Fruit fly (Drosophila melanogaster) whole organism, embryonic: ENCODE data around the gene CG44303.

Source experiments
- ATbp ChIP-seq: fragments of 200-800 bp; sonication (Bioruptor generic); optimal IDR thresholded peaks from 2 replicates; lab custom pipeline; 2017; ENCODE audit warnings: missing biosample characterization, mild to moderate bottlenecking, missing genetic modification characterization, missing genetic modification reagents
- Asciz ChIP-seq: fragments of 200-800 bp; sonication (Bioruptor generic); optimal IDR thresholded peaks from 2 replicates; lab custom pipeline; 2017; ENCODE audit warnings: missing biosample characterization, mild to moderate bottlenecking, missing genetic modification characterization, missing genetic modification reagents
- BtbVII ChIP-seq: fragments of 200-800 bp; sonication (Bioruptor generic); optimal IDR thresholded peaks from 3 replicates; lab custom pipeline; 2017; ENCODE audit warnings: missing biosample characterization, mild to moderate bottlenecking, missing genetic modification characterization
- CG10209 ChIP-seq: fragments of 200-800 bp; sonication (Bioruptor generic); optimal IDR thresholded peaks from 3 replicates; lab custom pipeline; 2017; ENCODE audit warnings: missing biosample characterization, mild to moderate bottlenecking, missing genetic modification characterization, missing genetic modification reagents
- CG10274 ChIP-seq: fragments of 200-800 bp; sonication (Bioruptor generic); optimal IDR thresholded peaks from 3 replicates; lab custom pipeline; 2017; ENCODE audit warnings: missing biosample characterization, mild to moderate bottlenecking, missing genetic modification characterization
- CG11247 ChIP-seq: fragments of 200-800 bp; sonication (Bioruptor generic); IDR thresholded peaks from 2 replicates; pipeline ENCODE4 v1.3.6; 2022; ENCODE audit warnings: missing biosample characterization, missing genetic modification characterization
- CG12071 ChIP-seq: fragments of 200-800 bp; sonication (Bioruptor generic); optimal IDR thresholded peaks from 3 replicates; lab custom pipeline; 2018; ENCODE audit warnings: missing biosample characterization, mild to moderate bottlenecking, missing genetic modification characterization
- CG12769 ChIP-seq: fragments of 200-800 bp; sonication (Bioruptor generic); optimal IDR thresholded peaks from 2 replicates; lab custom pipeline; 2019; ENCODE audit warnings: missing biosample characterization, mild to moderate bottlenecking, missing genetic modification characterization, moderate library complexity
- CG13894 ChIP-seq: fragments of 200-800 bp; sonication (Bioruptor generic); optimal IDR thresholded peaks from 3 replicates; lab custom pipeline; 2018; ENCODE audit warnings: missing biosample characterization, mild to moderate bottlenecking, missing genetic modification characterization, moderate library complexity
- CG14667 ChIP-seq: fragments of 200-800 bp; sonication (Bioruptor generic); IDR thresholded peaks from 2 replicates; pipeline ENCODE4 v1.3.6; 2022; ENCODE audit warnings: missing biosample characterization, missing genetic modification characterization
- CG15601 ChIP-seq: fragments of 200-800 bp; sonication (Bioruptor generic); optimal IDR thresholded peaks from 3 replicates; lab custom pipeline; 2019; ENCODE audit warnings: missing biosample characterization, mild to moderate bottlenecking, missing genetic modification characterization, moderate library complexity
- CG18764 ChIP-seq: fragments of 200-800 bp; sonication (Bioruptor generic); optimal IDR thresholded peaks from 3 replicates; lab custom pipeline; 2016; ENCODE audit warnings: missing biosample characterization, missing genetic modification characterization
- CG31441 ChIP-seq: fragments of 200-800 bp; sonication (Bioruptor generic); IDR thresholded peaks from 2 replicates; pipeline ENCODE4 v1.3.6; 2022; ENCODE audit warnings: missing biosample characterization, missing genetic modification characterization
- CG33213 ChIP-seq: fragments of 200-800 bp; sonication (Bioruptor generic); optimal IDR thresholded peaks from 3 replicates; lab custom pipeline; 2016; ENCODE audit warnings: missing biosample characterization, missing genetic modification characterization
- CG6272 ChIP-seq: fragments of 200-800 bp; sonication (Bioruptor generic); IDR thresholded peaks from 2 replicates; pipeline ENCODE4 v1.3.6; 2022; ENCODE audit warnings: missing biosample characterization, missing genetic modification characterization
- CG8388 ChIP-seq: fragments of 200-800 bp; sonication (Bioruptor generic); optimal IDR thresholded peaks from 2 replicates; lab custom pipeline; 2019; ENCODE audit warnings: missing biosample characterization, mild to moderate bottlenecking, missing genetic modification characterization, moderate library complexity
- Drgx ChIP-seq: fragments of 200-800 bp; sonication (Bioruptor generic); IDR thresholded peaks from 2 replicates; pipeline ENCODE4 v1.3.6; 2022; ENCODE audit warnings: missing biosample characterization, missing genetic modification characterization
- Gug ChIP-seq: fragments of 200-800 bp; sonication (Bioruptor generic); IDR thresholded peaks from 4 replicates; pipeline ENCODE4 v1.3.6; 2022; ENCODE audit warnings: missing biosample characterization, missing genetic modification characterization
- HLH3B ChIP-seq: fragments of 200-800 bp; sonication (Bioruptor generic); IDR thresholded peaks from 2 replicates; pipeline ENCODE4 v1.3.6; 2022; ENCODE audit warnings: missing biosample characterization, missing genetic modification characterization
- HmgZ ChIP-seq: fragments of 200-800 bp; sonication (Bioruptor generic); optimal IDR thresholded peaks from 2 replicates; lab custom pipeline; 2018; ENCODE audit warnings: missing biosample characterization, mild to moderate bottlenecking, missing genetic modification characterization
- Jarid2 ChIP-seq: fragments of 200-800 bp; sonication (Bioruptor generic); optimal IDR thresholded peaks from 3 replicates; lab custom pipeline; 2017; ENCODE audit warnings: mild to moderate bottlenecking, missing biosample characterization, missing genetic modification reagents, missing genetic modification characterization
- Lim3 ChIP-seq: fragments of 200-800 bp; sonication (Bioruptor generic); IDR thresholded peaks from 2 replicates; pipeline ENCODE4 v1.3.6; 2022; ENCODE audit warnings: missing biosample characterization, missing genetic modification characterization
- Max ChIP-seq: fragments of 200-800 bp; sonication (Bioruptor generic); optimal IDR thresholded peaks from 2 replicates; lab custom pipeline; 2016; ENCODE audit warnings: missing biosample characterization, mild to moderate bottlenecking, missing genetic modification characterization
- NC2α ChIP-seq: fragments of 200-800 bp; sonication (Bioruptor generic); optimal IDR thresholded peaks from 2 replicates; lab custom pipeline; 2016; ENCODE audit warnings: missing biosample characterization, missing genetic modification characterization
- Optix ChIP-seq: fragments of 200-800 bp; sonication (Bioruptor generic); IDR thresholded peaks from 3 replicates; pipeline ENCODE4 v1.3.6; 2022; ENCODE audit warnings: missing biosample characterization, missing genetic modification characterization
- Ssrp ChIP-seq: fragments of 200-800 bp; sonication (Bioruptor generic); optimal IDR thresholded peaks from 2 replicates; lab custom pipeline; 2018; ENCODE audit warnings: missing biosample characterization, mild to moderate bottlenecking, missing genetic modification characterization, moderate library complexity
- TFAM ChIP-seq: fragments of 200-800 bp; sonication (Bioruptor generic); optimal IDR thresholded peaks from 2 replicates; lab custom pipeline; 2017; ENCODE audit warnings: missing biosample characterization, missing genetic modification characterization, inconsistent platforms
- ara ChIP-seq: fragments of 200-800 bp; sonication (Bioruptor generic); IDR thresholded peaks from 2 replicates; pipeline ENCODE4 v1.3.6; 2022; ENCODE audit warnings: missing biosample characterization, missing genetic modification characterization
- bab2 ChIP-seq: fragments of 200-800 bp; sonication (Bioruptor generic); optimal IDR thresholded peaks from 2 replicates; lab custom pipeline; 2016; ENCODE audit warnings: missing biosample characterization, missing genetic modification characterization
- bcd ChIP-seq: fragments of 200-800 bp; sonication (Bioruptor generic); optimal IDR thresholded peaks from 2 replicates; lab custom pipeline; 2017; ENCODE audit warnings: missing biosample characterization, mild to moderate bottlenecking, missing genetic modification characterization
- cwo ChIP-seq: fragments of 200-800 bp; sonication (Bioruptor generic); optimal IDR thresholded peaks from 3 replicates; lab custom pipeline; 2017; ENCODE audit warnings: missing biosample characterization, missing genetic modification characterization, mild to moderate bottlenecking, moderate library complexity, missing genetic modification reagents
- ems ChIP-seq: fragments of 200-800 bp; sonication (Bioruptor generic); optimal IDR thresholded peaks from 3 replicates; lab custom pipeline; 2016; ENCODE audit warnings: missing biosample characterization, missing genetic modification characterization
- exex ChIP-seq: fragments of 200-800 bp; sonication (Bioruptor generic); optimal IDR thresholded peaks from 4 replicates; lab custom pipeline; 2018; ENCODE audit warnings: missing biosample characterization, mild to moderate bottlenecking, missing genetic modification characterization, moderate library complexity
- fd102C ChIP-seq: fragments of 200-800 bp; sonication (Bioruptor generic); optimal IDR thresholded peaks from 2 replicates; lab custom pipeline; 2018; ENCODE audit warnings: missing biosample characterization, mild to moderate bottlenecking, missing genetic modification characterization, moderate library complexity
- gem ChIP-seq: fragments of 200-800 bp; sonication (Bioruptor generic); optimal IDR thresholded peaks from 2 replicates; lab custom pipeline; 2019; ENCODE audit warnings: missing biosample characterization, mild to moderate bottlenecking, missing genetic modification characterization, moderate library complexity
- grau ChIP-seq: fragments of 200-800 bp; optimal IDR thresholded peaks from 3 replicates; lab custom pipeline; 2019; ENCODE audit warnings: missing biosample characterization, mild to moderate bottlenecking, missing genetic modification characterization, moderate library complexity
- grn ChIP-seq: fragments of 200-800 bp; sonication (Bioruptor generic); optimal IDR thresholded peaks from 3 replicates; lab custom pipeline; 2017; ENCODE audit warnings: missing biosample characterization, missing genetic modification characterization
- jing ChIP-seq: fragments of 200-800 bp; sonication (Bioruptor generic); optimal IDR thresholded peaks from 2 replicates; lab custom pipeline; 2018; ENCODE audit warnings: missing biosample characterization, mild to moderate bottlenecking, missing genetic modification characterization
- kni ChIP-seq: fragments of 200-800 bp; sonication (Bioruptor generic); optimal IDR thresholded peaks from 3 replicates; lab custom pipeline; 2017; ENCODE audit warnings: mild to moderate bottlenecking, missing biosample characterization, missing genetic modification reagents, missing genetic modification characterization
- lab ChIP-seq: fragments of 200-800 bp; sonication (Bioruptor generic); optimal IDR thresholded peaks from 3 replicates; lab custom pipeline; 2017; ENCODE audit warnings: missing biosample characterization, missing genetic modification characterization, mild to moderate bottlenecking, moderate library complexity, missing genetic modification reagents
- lov ChIP-seq, 2 experiments: fragments of 200-800 bp in 1 of 2; fragments of >200 bp in 1 of 2; sonication (Bioruptor generic) in 1 of 2; IDR thresholded peaks in 1 of 2; optimal IDR thresholded peaks in 1 of 2; 2 replicates in 1 of 2; 3 replicates in 1 of 2; pipeline versions ENCODE4 v1.3.6 to Lab custom; 2017 to 2022; ENCODE audit warnings: missing biosample characterization in 1 of 2, missing genetic modification characterization in 1 of 2
- pb ChIP-seq: fragments of 200-800 bp; sonication (Bioruptor generic); optimal IDR thresholded peaks from 3 replicates; lab custom pipeline; 2016; ENCODE audit warnings: missing biosample characterization, missing genetic modification characterization
- peb ChIP-seq: fragments of 200-800 bp; sonication (Bioruptor generic); IDR thresholded peaks from 2 replicates; pipeline ENCODE4 v1.3.6; 2022; ENCODE audit warnings: missing biosample characterization, missing genetic modification characterization
- pfk ChIP-seq: fragments of 200-800 bp; sonication (Bioruptor generic); optimal IDR thresholded peaks from 2 replicates; lab custom pipeline; 2018; ENCODE audit warnings: missing biosample characterization, mild to moderate bottlenecking, missing genetic modification characterization, moderate library complexity
- run ChIP-seq: fragments of 200-800 bp; sonication (Bioruptor generic); optimal IDR thresholded peaks from 3 replicates; lab custom pipeline; 2018; ENCODE audit warnings: missing biosample characterization, mild to moderate bottlenecking, missing genetic modification characterization
- sens ChIP-seq: fragments of 200-800 bp; sonication (Bioruptor generic); peaks from one replicate; lab custom pipeline; 2016; ENCODE audit warnings: missing biosample characterization, missing genetic modification characterization
- sob ChIP-seq: fragments of 200-800 bp; sonication (Bioruptor generic); IDR thresholded peaks from 2 replicates; pipeline ENCODE4 v1.3.6; 2022; ENCODE audit warnings: missing biosample characterization, missing genetic modification characterization
- tap ChIP-seq: fragments of 200-800 bp; optimal IDR thresholded peaks from 3 replicates; lab custom pipeline; 2019; ENCODE audit warnings: missing biosample characterization, mild to moderate bottlenecking, missing genetic modification characterization, moderate library complexity
- tgo ChIP-seq: fragments of 200-800 bp; sonication (Bioruptor generic); IDR thresholded peaks from 3 replicates; pipeline ENCODE4 v1.3.6; 2022; ENCODE audit warnings: missing biosample characterization, missing genetic modification characterization
- trh ChIP-seq: fragments of 200-800 bp; sonication (Bioruptor generic); optimal IDR thresholded peaks from 2 replicates; lab custom pipeline; 2016; ENCODE audit warnings: missing biosample characterization, missing genetic modification characterization

CG44303 gene

dm6 chrX:6702028-6702433 is 14.8 kb upstream of the CG44303 start (continued):
- TF ChIP-seq exex (tag; lab: Kevin White, UChicago) (no peak), bcd (GFP tag; lab: Kevin White, UChicago) (peak; percentile 43), BtbVII (GFP tag; lab: Kevin White, UChicago) (peak; percentile 28), grau (peak; percentile 65), Lim3 (GFP tag; lab: Robert Waterston, UW) (0 out of 2 replicates have a peak, but pooled peaks have one; percentile 30), ems (GFP tag; lab: Kevin White, UChicago) (no peak), Max (GFP tag; lab: Kevin White, UChicago) (peak; percentile 33), Gug (GFP tag; lab: Robert Waterston, UW) (peak; percentile 45; the same call in 2 of the 4 replicates), CG13894 (no peak), ara (GFP tag; lab: Robert Waterston, UW) (peak; percentile 56; the same call in 1 of the 2 replicates), bab2 (GFP tag; lab: Kevin White, UChicago) (peak; percentile 65), CG14667 (GFP tag; lab: Robert Waterston, UW) (0 out of 2 replicates have a peak, but pooled peaks have one; percentile 32), pfk (GFP tag; lab: Kevin White, UChicago) (no peak), HmgZ (tag; lab: Kevin White, UChicago) (no peak), trh (no peak), Asciz (peak; percentile 77), sens (GFP tag; lab: Kevin White, UChicago) (peak; percentile 95), pb (GFP tag; lab: Kevin White, UChicago) (no peak), grn (GFP tag; lab: Kevin White, UChicago) (no peak), sob (GFP tag; lab: Robert Waterston, UW) (0 out of 2 replicates have a peak, but pooled peaks have one; percentile 22), CG12071 (peak; percentile 52), fd102C (GFP tag; lab: Kevin White, UChicago) (no peak), lov (optimal IDR thresholded peaks at IDR 0.05; lab: Kevin White, UChicago) (no peak), lov (GFP tag; IDR thresholded peaks at IDR 0.05; lab: Robert Waterston, UW) (0 out of 3 replicates have a peak, but pooled peaks have one; percentile 15), Optix (GFP tag; lab: Robert Waterston, UW) (peak; percentile 60; the same call in 1 of the 3 replicates), CG15601 (tag; lab: Kevin White, UChicago) (peak; percentile 75), HLH3B (GFP tag; lab: Robert Waterston, UW) (peak; percentile 76), ATbp (GFP tag; lab: Kevin White, UChicago) (peak; percentile 78), CG10274 (GFP tag; lab: Kevin White, UChicago) (no peak), CG31441 (GFP tag; lab: Robert Waterston, UW) (peak; percentile 68), NC2α (no peak), lab (GFP tag; lab: Kevin White, UChicago) (peak; percentile 56), CG10209 (GFP tag; lab: Kevin White, UChicago) (peak; percentile 62), kni (GFP tag; lab: Kevin White, UChicago) (no peak), gem (tag; lab: Kevin White, UChicago) (peak; percentile 82), cwo (GFP tag; lab: Kevin White, UChicago) (peak; percentile 26), run (tag; lab: Kevin White, UChicago) (peak; percentile 54), CG11247 (no peak), Drgx (GFP tag; lab: Robert Waterston, UW) (peak; percentile 88), Jarid2 (GFP tag; lab: Kevin White, UChicago) (no peak), Ssrp (tag; lab: Kevin White, UChicago) (peak; percentile 72), CG6272 (0 out of 2 replicates have a peak, but pooled peaks have one; percentile 40), TFAM (peak; percentile 41), CG18764 (peak; percentile 23), CG8388 (GFP tag; lab: Kevin White, UChicago) (peak; percentile 77), jing (GFP tag; lab: Kevin White, UChicago) (peak; percentile 22), peb (GFP tag; lab: Robert Waterston, UW) (peak; percentile 25; the same call in 1 of the 2 replicates), tap (tag; lab: Kevin White, UChicago) (peak; percentile 69), CG33213 (GFP tag; lab: Kevin White, UChicago) (no peak), CG12769 (tag; lab: Kevin White, UChicago) (peak; percentile 25), tgo (GFP tag; lab: Robert Waterston, UW) (peak; percentile 63)
